Worm (Caenorhabditis elegans) whole organism, L1 larva: ENCODE data around the gene nhr-108.

Experiments
- aly-2 ChIP-seq: fragments of 150-350 bp; optimal IDR thresholded peaks from 2 replicates; lab custom pipeline; 2014; ENCODE audit warnings: missing biosample characterization, missing genetic modification characterization
- ama-1 ChIP-seq: fragments of 150-350 bp; optimal IDR thresholded peaks from 2 replicates; lab custom pipeline; 2014
- ceh-82 ChIP-seq, 3 experiments: fragments of 150-350 bp in 1 of 3; sonication (generic microtip) in 2 of 3; optimal IDR thresholded peaks; 2 replicates each; lab custom pipeline; 2014 to 2017; ENCODE audit warnings: missing biosample characterization in 3 of 3, missing genetic modification characterization in 3 of 3
- fkh-10 ChIP-seq: sonication (generic microtip); optimal IDR thresholded peaks from 2 replicates; lab custom pipeline; 2017; ENCODE audit warnings: missing biosample characterization, missing genetic modification reagents, missing genetic modification characterization
- hpl-2 ChIP-seq: fragments of 150-350 bp; optimal IDR thresholded peaks from 2 replicates; lab custom pipeline; 2014; ENCODE audit warnings: missing biosample characterization, missing genetic modification reagents, missing genetic modification characterization
- lin-14 ChIP-seq: fragments of 200-800 bp; sonication (Bioruptor generic); optimal IDR thresholded peaks from 2 replicates; lab custom pipeline; 2018; ENCODE audit warnings: mild to moderate bottlenecking, missing genetic modification characterization, moderate library complexity, missing compliant biosample characterization
- lin-35 ChIP-seq, 2 experiments: fragments of 150-350 bp; optimal IDR thresholded peaks; 2 replicates each; lab custom pipeline; 2014; ENCODE audit warnings: missing biosample characterization in 2 of 2, missing genetic modification characterization in 2 of 2, missing genetic modification reagents in 2 of 2
- mdl-1 ChIP-seq, 2 experiments: fragments of 150-350 bp; optimal IDR thresholded peaks; 2 replicates each; lab custom pipeline; 2014 to 2017; ENCODE audit warnings: missing biosample characterization in 2 of 2, missing genetic modification characterization in 2 of 2, inconsistent platforms in 1 of 2
- nhr-11 ChIP-seq: fragments of 150-350 bp; optimal IDR thresholded peaks from 2 replicates; lab custom pipeline; 2014; ENCODE audit warnings: missing biosample characterization, missing genetic modification characterization
- pqm-1 ChIP-seq: sonication (generic microtip); optimal IDR thresholded peaks from 3 replicates; lab custom pipeline; 2017; ENCODE audit warnings: missing biosample characterization, missing genetic modification characterization
- sptf-1 ChIP-seq: fragments of 150-350 bp; optimal IDR thresholded peaks from 2 replicates; lab custom pipeline; 2014; ENCODE audit warnings: missing biosample characterization, missing genetic modification characterization
- unc-130 ChIP-seq: fragments of 150-350 bp; optimal IDR thresholded peaks from 2 replicates; lab custom pipeline; 2017; ENCODE audit warnings: missing biosample characterization, missing genetic modification characterization, inconsistent platforms
- unc-62 ChIP-seq: fragments of 150-350 bp; optimal IDR thresholded peaks from 2 replicates; lab custom pipeline; 2014; ENCODE audit warnings: missing biosample characterization, missing genetic modification reagents, missing genetic modification characterization

- no peak for TF ChIP-seq unc-130 (tag; lab: Kevin White, UChicago)
- TF ChIP-seq lin-14 (GFP tag; lab: Kevin White, UChicago) = no peak
- TF ChIP-seq ama-1 (lab: Kevin White, UChicago) = no peak
- no peak for TF ChIP-seq mdl-1 (tag; optimal IDR thresholded peaks at IDR 0.05; lab: Kevin White, UChicago)
- no peak for TF ChIP-seq ceh-82 (tag; optimal IDR thresholded peaks at IDR 0.05; lab: Kevin White, UChicago)
- TF ChIP-seq unc-62 (GFP tag; lab: Kevin White, UChicago) = no peak
- no peak for TF ChIP-seq lin-35 (GFP tag; optimal IDR thresholded peaks at IDR 0.05; lab: Kevin White, UChicago)
- TF ChIP-seq hpl-2 = no peak
- TF ChIP-seq sptf-1 (tag; lab: Kevin White, UChicago) = no peak
- TF ChIP-seq nhr-11 (tag; lab: Kevin White, UChicago) = no peak
- no peak for TF ChIP-seq fkh-10 (GFP tag; lab: Kevin White, UChicago)
- no peak for TF ChIP-seq aly-2
- no peak for TF ChIP-seq pqm-1 (tag; lab: Kevin White, UChicago)
These were observed 12.4 kb downstream of the nhr-108 start, which contains the start of gene F35E8.6 for ce11 chrV:15911848-15912247.
